Worm (Caenorhabditis elegans): ENCODE data around the gene mrp-1.

DNA sequence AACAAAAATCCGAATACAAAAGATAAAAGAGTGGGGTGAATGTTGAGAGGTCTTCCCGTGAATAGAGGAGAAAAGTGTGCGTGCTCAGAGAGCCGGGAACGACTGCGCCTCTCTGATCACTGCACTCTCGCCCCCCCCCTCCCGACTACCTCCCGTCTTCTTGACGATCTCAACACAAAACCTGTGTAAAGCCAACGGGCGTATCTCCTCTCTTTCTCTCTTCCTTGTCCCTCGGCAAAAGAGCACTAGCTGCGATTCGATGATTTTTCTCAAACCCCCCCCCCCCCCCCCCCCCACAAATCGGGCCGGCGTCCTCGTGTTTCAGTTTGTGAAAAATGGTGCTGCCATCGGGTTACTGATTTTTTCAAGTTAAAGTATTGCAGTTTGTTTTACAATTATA lies 34.0 kb upstream of the mrp-1 start:
- TF ChIP-seq sptf-1 (tag; optimal IDR thresholded peaks at IDR 0.05) (no peak), lsy-2 (tag; optimal IDR thresholded peaks at IDR 0.05) (no peak), ceh-8 (GFP tag; optimal IDR thresholded peaks at IDR 0.05) (no peak), lin-39 (tag; optimal IDR thresholded peaks at IDR 0.05) (no peak), unc-62 (GFP tag; optimal IDR thresholded peaks at IDR 0.05) (no peak), lin-13 (GFP tag; optimal IDR thresholded peaks at IDR 0.05) (no peak)

Measured in whole organism, L1 larva.